Fruit fly (Drosophila melanogaster): ENCODE results near the gene Rsph1.
"Not testable (repeated sequence)": the region's sequence is repeated elsewhere in the genome, so short reads cannot be mapped to it uniquely, and the experiment has no call there.

dm6 chr2L:13211764-13212265 lies 28.6 kb downstream of the Rsph1 start, which contains the start of gene CG15482:
- TF ChIP-seq CG33017 (tag; optimal IDR thresholded peaks at IDR 0.05); CG7101 (tag; optimal IDR thresholded peaks at IDR 0.05); Clk (GFP tag; optimal IDR thresholded peaks at IDR 0.05); Hr96 (GFP tag; optimal IDR thresholded peaks at IDR 0.05); CG11617 (GFP tag; optimal IDR thresholded peaks at IDR 0.05); Mnt (GFP tag; optimal IDR thresholded peaks at IDR 0.05); CG7045 (GFP tag; optimal IDR thresholded peaks at IDR 0.05); pad (GFP tag; optimal IDR thresholded peaks at IDR 0.05); CG1620 (GFP tag; optimal IDR thresholded peaks at IDR 0.05): not testable (repeated sequence)

Data from whole organism, adult.